Worm (Caenorhabditis elegans) whole organism, L1 larva: Measurements from ENCODE around the gene ZK666.11.
A peak's percentile ranks its signal among the peaks of the same experiment; 100 is the strongest.

Source experiments
- C16A3.4 ChIP-seq: fragments of 150-350 bp; optimal IDR thresholded peaks from 2 replicates; lab custom pipeline; 2014; ENCODE audit warnings: missing biosample characterization, missing genetic modification characterization
- F16B12.6 ChIP-seq: fragments of 150-350 bp; optimal IDR thresholded peaks from 2 replicates; lab custom pipeline; 2014; ENCODE audit warnings: missing biosample characterization, missing genetic modification characterization
- alr-1 ChIP-seq: fragments of 200-800 bp; sonication (Bioruptor generic); optimal IDR thresholded peaks from 2 replicates; lab custom pipeline; 2018; ENCODE audit warnings: borderline replicate concordance, mild to moderate bottlenecking, missing genetic modification characterization, missing compliant biosample characterization
- aly-2 ChIP-seq: fragments of 150-350 bp; optimal IDR thresholded peaks from 2 replicates; lab custom pipeline; 2014; ENCODE audit warnings: missing biosample characterization, missing genetic modification characterization
- blmp-1 ChIP-seq: fragments of 150-350 bp; optimal IDR thresholded peaks from 2 replicates; lab custom pipeline; 2014; ENCODE audit warnings: missing biosample characterization, missing genetic modification characterization
- ceh-82 ChIP-seq, 3 experiments: fragments of 150-350 bp in 1 of 3; sonication (generic microtip) in 2 of 3; optimal IDR thresholded peaks; 2 replicates each; lab custom pipeline; 2014 to 2017; ENCODE audit warnings: missing biosample characterization in 3 of 3, missing genetic modification characterization in 3 of 3
- ces-1 ChIP-seq: fragments of 150-350 bp; optimal IDR thresholded peaks from 2 replicates; lab custom pipeline; 2014; ENCODE audit warnings: missing biosample characterization, missing genetic modification reagents, missing genetic modification characterization
- dpl-1 ChIP-seq, 3 experiments: fragments of 150-350 bp in 2 of 3; sonication (generic microtip) in 1 of 3; optimal IDR thresholded peaks; 2 replicates each; lab custom pipeline; 2014 to 2017; ENCODE audit warnings: missing biosample characterization in 3 of 3, missing genetic modification characterization in 3 of 3, missing genetic modification reagents in 3 of 3
- dsc-1 ChIP-seq: sonication (generic microtip); optimal IDR thresholded peaks from 2 replicates; lab custom pipeline; 2016; ENCODE audit warnings: mild to moderate bottlenecking, missing genetic modification characterization, missing compliant biosample characterization
- efl-1 ChIP-seq, 4 experiments: fragments of 150-350 bp; optimal IDR thresholded peaks in 3 of 4; peaks in 1 of 4; 1 replicate in 1 of 4; 2 replicates in 3 of 4; lab custom pipeline; 2014; ENCODE audit warnings: missing biosample characterization in 2 of 4, missing genetic modification characterization in 2 of 4, missing genetic modification reagents in 2 of 4
- efl-3 ChIP-seq: fragments of 200-800 bp; sonication (Bioruptor generic); optimal IDR thresholded peaks from 2 replicates; lab custom pipeline; 2018; ENCODE audit warnings: mild to moderate bottlenecking, missing genetic modification characterization, missing compliant biosample characterization
- elt-2 ChIP-seq: sonication (generic microtip); optimal IDR thresholded peaks from 2 replicates; lab custom pipeline; 2016; ENCODE audit warnings: missing genetic modification characterization, mild to moderate bottlenecking, inconsistent platforms, missing compliant biosample characterization, missing genetic modification reagents
- elt-3 ChIP-seq, 6 experiments: fragments of 150-350 bp in 1 of 6; sonication (generic microtip); optimal IDR thresholded peaks; 2 replicates each; lab custom pipeline; 2017 to 2018; ENCODE audit warnings: missing biosample characterization in 6 of 6, missing genetic modification characterization in 6 of 6, inconsistent platforms in 1 of 6
- fkh-10 ChIP-seq: sonication (generic microtip); optimal IDR thresholded peaks from 2 replicates; lab custom pipeline; 2017; ENCODE audit warnings: missing biosample characterization, missing genetic modification reagents, missing genetic modification characterization
- fkh-8 ChIP-seq: sonication (generic microtip); optimal IDR thresholded peaks from 2 replicates; lab custom pipeline; 2016; ENCODE audit warnings: mild to moderate bottlenecking, missing genetic modification characterization, missing compliant biosample characterization
- grh-1 ChIP-seq: fragments of 200-800 bp; sonication (Bioruptor generic); IDR thresholded peaks from 2 replicates; pipeline ENCODE4 v1.3.6; 2022; ENCODE audit warnings: missing genetic modification reagents, missing genetic modification characterization, missing compliant biosample characterization
- hlh-17 ChIP-seq: fragments of 200-800 bp; sonication (Bioruptor generic); optimal IDR thresholded peaks from 2 replicates; lab custom pipeline; 2018; ENCODE audit warnings: missing genetic modification characterization, mild to moderate bottlenecking, missing compliant biosample characterization, moderate library complexity, borderline replicate concordance
- hlh-4 ChIP-seq: sonication (generic microtip); optimal IDR thresholded peaks from 2 replicates; lab custom pipeline; 2016; ENCODE audit warnings: mild to moderate bottlenecking, missing genetic modification characterization, missing compliant biosample characterization
- hpl-2 ChIP-seq: fragments of 150-350 bp; optimal IDR thresholded peaks from 2 replicates; lab custom pipeline; 2014; ENCODE audit warnings: missing biosample characterization, missing genetic modification reagents, missing genetic modification characterization
- lin-13 ChIP-seq: fragments of 150-350 bp; optimal IDR thresholded peaks from 2 replicates; lab custom pipeline; 2014; ENCODE audit warnings: missing biosample characterization, missing genetic modification reagents, missing genetic modification characterization
- lin-14 ChIP-seq: fragments of 200-800 bp; sonication (Bioruptor generic); optimal IDR thresholded peaks from 2 replicates; lab custom pipeline; 2018; ENCODE audit warnings: mild to moderate bottlenecking, missing genetic modification characterization, moderate library complexity, missing compliant biosample characterization
- lin-15B ChIP-seq: fragments of 150-350 bp; sonication (generic microtip); optimal IDR thresholded peaks from 3 replicates; lab custom pipeline; 2014; ENCODE audit warnings: missing biosample characterization, missing genetic modification characterization
- lin-35 ChIP-seq, 2 experiments: fragments of 150-350 bp; optimal IDR thresholded peaks; 2 replicates each; lab custom pipeline; 2014; ENCODE audit warnings: missing biosample characterization in 2 of 2, missing genetic modification characterization in 2 of 2, missing genetic modification reagents in 2 of 2
- lsy-2 ChIP-seq, 2 experiments: fragments of 150-350 bp; optimal IDR thresholded peaks; 2 replicates each; lab custom pipeline; 2014; ENCODE audit warnings: missing biosample characterization in 2 of 2, missing genetic modification characterization in 2 of 2
- mdl-1 ChIP-seq, 2 experiments: fragments of 150-350 bp; optimal IDR thresholded peaks; 2 replicates each; lab custom pipeline; 2014 to 2017; ENCODE audit warnings: missing biosample characterization in 2 of 2, missing genetic modification characterization in 2 of 2, inconsistent platforms in 1 of 2
- mef-2 ChIP-seq: fragments of 150-350 bp; optimal IDR thresholded peaks from 2 replicates; lab custom pipeline; 2014; ENCODE audit warnings: missing biosample characterization, missing genetic modification characterization
- mep-1 ChIP-seq: fragments of 150-350 bp; optimal IDR thresholded peaks from 2 replicates; lab custom pipeline; 2014; ENCODE audit warnings: missing biosample characterization, missing genetic modification characterization
- nhr-12 ChIP-seq: sonication (generic microtip); optimal IDR thresholded peaks from 2 replicates; lab custom pipeline; 2017; ENCODE audit warnings: missing biosample characterization, missing genetic modification characterization
- nhr-20 ChIP-seq: sonication (generic microtip); optimal IDR thresholded peaks from 2 replicates; lab custom pipeline; 2016; ENCODE audit warnings: mild to moderate bottlenecking, missing genetic modification characterization, missing compliant biosample characterization
- nhr-237 ChIP-seq: fragments of 150-350 bp; optimal IDR thresholded peaks from 2 replicates; lab custom pipeline; 2014; ENCODE audit warnings: missing biosample characterization, missing genetic modification characterization
- nhr-28 ChIP-seq: fragments of 150-350 bp; optimal IDR thresholded peaks from 2 replicates; lab custom pipeline; 2014; ENCODE audit warnings: missing biosample characterization, missing genetic modification characterization
- nhr-84 ChIP-seq: sonication (generic microtip); optimal IDR thresholded peaks from 2 replicates; lab custom pipeline; 2017; ENCODE audit warnings: missing biosample characterization, missing genetic modification characterization
- nhr-85 ChIP-seq: sonication (generic microtip); peaks from one replicate; lab custom pipeline; 2016; ENCODE audit warnings: missing genetic modification characterization, inconsistent platforms, missing compliant biosample characterization
- pag-3 ChIP-seq: sonication (generic microtip); optimal IDR thresholded peaks from 2 replicates; lab custom pipeline; 2017; ENCODE audit warnings: missing genetic modification characterization, mild to moderate bottlenecking, missing compliant biosample characterization, antibody characterized with exemption, borderline replicate concordance; ENCODE audit not compliant: insufficient read depth
- pax-3 ChIP-seq: fragments of 200-800 bp; sonication (Bioruptor generic); optimal IDR thresholded peaks from 2 replicates; lab custom pipeline; 2018; ENCODE audit warnings: mild to moderate bottlenecking, missing genetic modification characterization, moderate library complexity, missing compliant biosample characterization
- pqm-1 ChIP-seq: sonication (generic microtip); optimal IDR thresholded peaks from 3 replicates; lab custom pipeline; 2017; ENCODE audit warnings: missing biosample characterization, missing genetic modification characterization
- rnt-1 ChIP-seq: sonication (generic microtip); optimal IDR thresholded peaks from 2 replicates; lab custom pipeline; 2016; ENCODE audit warnings: mild to moderate bottlenecking, missing genetic modification characterization, moderate library complexity, missing compliant biosample characterization
- snu-23 ChIP-seq: sonication (generic microtip); optimal IDR thresholded peaks from 2 replicates; lab custom pipeline; 2016; ENCODE audit warnings: missing genetic modification characterization, missing compliant biosample characterization
- sox-4 ChIP-seq: sonication (generic microtip); optimal IDR thresholded peaks from 2 replicates; lab custom pipeline; 2016; ENCODE audit warnings: missing genetic modification characterization, missing compliant biosample characterization
- sup-37 ChIP-seq: fragments of 200-800 bp; sonication (Bioruptor generic); optimal IDR thresholded peaks from 2 replicates; lab custom pipeline; 2018; ENCODE audit warnings: mild to moderate bottlenecking, missing genetic modification characterization, missing compliant biosample characterization
- tbx-2 ChIP-seq: sonication (generic microtip); optimal IDR thresholded peaks from 2 replicates; lab custom pipeline; 2016; ENCODE audit warnings: missing genetic modification characterization, missing compliant biosample characterization
- unc-130 ChIP-seq: fragments of 150-350 bp; optimal IDR thresholded peaks from 2 replicates; lab custom pipeline; 2017; ENCODE audit warnings: missing biosample characterization, missing genetic modification characterization, inconsistent platforms
- vab-15 ChIP-seq: sonication (generic microtip); optimal IDR thresholded peaks from 2 replicates; lab custom pipeline; 2017; ENCODE audit warnings: missing genotype, mild to moderate bottlenecking, missing genetic modification characterization, missing compliant biosample characterization
- xbp-1 ChIP-seq: sonication (generic microtip); optimal IDR thresholded peaks from 2 replicates; lab custom pipeline; 2016; ENCODE audit warnings: missing genetic modification characterization, missing compliant biosample characterization
- zip-4 ChIP-seq: fragments of 200-800 bp; sonication (Bioruptor generic); optimal IDR thresholded peaks from 2 replicates; lab custom pipeline; 2018; ENCODE audit warnings: mild to moderate bottlenecking, missing genetic modification characterization, moderate library complexity, missing compliant biosample characterization
- ztf-11 ChIP-seq, 2 experiments: sonication (generic microtip); optimal IDR thresholded peaks; 2 replicates each; lab custom pipeline; 2016 to 2017; ENCODE audit warnings: missing genetic modification characterization in 2 of 2, missing biosample characterization in 1 of 2, missing compliant biosample characterization in 1 of 2

Gene ZK666.11

ce11 chrII:10444971-10445707 is 37.2 kb upstream of the ZK666.11 start (continued):
- TF ChIP-seq ztf-11 (tag; optimal IDR thresholded peaks at IDR 0.05; lab: Kevin White, UChicago): no peak
- no peak for TF ChIP-seq nhr-84 (tag; lab: Kevin White, UChicago)
- TF ChIP-seq tbx-2 (tag; lab: Kevin White, UChicago): no peak
- peak; percentile 64 for TF ChIP-seq lin-14 (GFP tag; lab: Kevin White, UChicago)
- no peak for TF ChIP-seq nhr-12
- TF ChIP-seq grh-1 (GFP tag; lab: Robert Waterston, UW): no peak
- TF ChIP-seq lsy-2 (tag; optimal IDR thresholded peaks at IDR 0.05; lab: Kevin White, UChicago): peak; percentile 49 to 51
- no peak for TF ChIP-seq zip-4
- peak; percentile 76 for TF ChIP-seq F16B12.6 (tag; lab: Kevin White, UChicago)
- TF ChIP-seq ces-1 (GFP tag; lab: Kevin White, UChicago): no peak
- TF ChIP-seq vab-15: no peak
- TF ChIP-seq xbp-1 (tag; lab: Kevin White, UChicago): no peak
- no peak for TF ChIP-seq snu-23 (GFP tag; lab: Kevin White, UChicago)
- no peak for TF ChIP-seq elt-3 (tag; optimal IDR thresholded peaks at IDR 0.05; lab: Kevin White, UChicago)
- TF ChIP-seq nhr-85 (tag; lab: Kevin White, UChicago): no peak
- no peak for TF ChIP-seq fkh-8 (tag; lab: Kevin White, UChicago)
- TF ChIP-seq nhr-28 (tag; lab: Kevin White, UChicago): no peak
- no peak for TF ChIP-seq pag-3 (tag; lab: Kevin White, UChicago)
- no peak for TF ChIP-seq hlh-4 (tag; lab: Kevin White, UChicago)
- TF ChIP-seq aly-2 (tag; lab: Kevin White, UChicago): no peak
- no peak for TF ChIP-seq mep-1 (tag; lab: Kevin White, UChicago)
- TF ChIP-seq unc-130 (tag; lab: Kevin White, UChicago): no peak

ce11 chrII:10445738-10446137 is 36.6 kb upstream of the ZK666.11 start:
- TF ChIP-seq pax-3 (tag; lab: Kevin White, UChicago) (no peak), rnt-1 (tag; lab: Kevin White, UChicago) (peak; percentile 36), nhr-12 (no peak), vab-15 (no peak), unc-130 (tag; lab: Kevin White, UChicago) (peak; percentile 52), ces-1 (GFP tag; lab: Kevin White, UChicago) (no peak), hpl-2 (GFP tag; lab: Kevin White, UChicago) (no peak), alr-1 (tag; lab: Kevin White, UChicago) (no peak), hlh-4 (tag; lab: Kevin White, UChicago) (no peak), efl-3 (GFP tag; lab: Kevin White, UChicago) (no peak), pqm-1 (tag; lab: Kevin White, UChicago) (no peak), mdl-1 (tag; optimal IDR thresholded peaks at IDR 0.05; lab: Kevin White, UChicago) (peak in 1 of 2 experiments; percentile 52), tbx-2 (tag; lab: Kevin White, UChicago) (no peak), elt-2 (tag; lab: Kevin White, UChicago) (no peak), hlh-17 (GFP tag; lab: Kevin White, UChicago) (no peak), nhr-237 (tag; lab: Kevin White, UChicago) (no peak), lin-13 (GFP tag; lab: Kevin White, UChicago) (peak; percentile 29), sup-37 (GFP tag; lab: Kevin White, UChicago) (no peak), nhr-84 (tag; lab: Kevin White, UChicago) (no peak), blmp-1 (tag; lab: Kevin White, UChicago) (peak; percentile 23), ceh-82 (tag; optimal IDR thresholded peaks at IDR 0.05; lab: Kevin White, UChicago) (peak in 2 of 3 experiments; percentile 3 to 73), mef-2 (no peak), ztf-11 (tag; optimal IDR thresholded peaks at IDR 0.05; lab: Kevin White, UChicago) (no peak), nhr-20 (tag; lab: Kevin White, UChicago) (peak; percentile 35), lin-14 (GFP tag; lab: Kevin White, UChicago) (peak; percentile 73), nhr-28 (tag; lab: Kevin White, UChicago) (no peak), nhr-85 (tag; lab: Kevin White, UChicago) (no peak), dpl-1 (GFP tag; optimal IDR thresholded peaks at IDR 0.05; lab: Kevin White, UChicago) (peak in 2 of 3 experiments; percentile 19 to 32), sox-4 (tag; lab: Kevin White, UChicago) (no peak), efl-1 (optimal IDR thresholded peaks at IDR 0.05; lab: Kevin White, UChicago) (peak in 1 of 2 experiments; percentile 27), efl-1 (GFP tag; optimal IDR thresholded peaks at IDR 0.05 in 1 of 2; lab: Kevin White, UChicago) (peak in 1 of 2 experiments; percentile 84), C16A3.4 (no peak), lin-15B (no peak), fkh-8 (tag; lab: Kevin White, UChicago) (peak; percentile 13), lin-35 (GFP tag; optimal IDR thresholded peaks at IDR 0.05; lab: Kevin White, UChicago) (peak; percentile 1 to 23), F16B12.6 (tag; lab: Kevin White, UChicago) (peak; percentile 9), dsc-1 (tag; lab: Kevin White, UChicago) (no peak), zip-4 (peak; percentile 28), fkh-10 (GFP tag; lab: Kevin White, UChicago) (no peak)
